Worm (Caenorhabditis elegans): ENCODE measurements around the gene sra-3.

The sra-3 gene

DNA sequence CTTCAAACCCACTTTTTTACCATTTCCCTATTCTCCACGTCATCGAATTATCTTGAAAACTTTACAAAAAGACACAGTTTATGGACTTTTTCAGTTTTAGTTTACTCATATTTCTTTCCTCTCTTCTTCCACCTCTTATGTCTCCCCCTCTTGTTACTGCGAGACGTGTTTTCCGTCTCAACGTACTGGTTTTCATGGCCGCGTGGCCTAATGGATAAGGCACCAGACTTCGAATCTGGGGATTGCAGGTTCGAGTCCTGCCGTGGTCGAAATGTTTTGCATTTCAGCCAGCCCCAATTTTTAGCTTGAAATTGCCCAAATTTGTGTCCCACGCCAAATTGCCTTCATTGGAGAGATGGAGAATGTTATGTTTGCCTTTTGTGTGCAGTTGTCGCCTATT lies 25.4 kb upstream of the sra-3 start:
- TF ChIP-seq lag-1 (GFP tag; IDR thresholded peaks at IDR 0.05): no peak
- 0 out of 2 replicates have a peak, but pooled peaks have one; percentile 68 for TF ChIP-seq madf-3 (GFP tag; IDR thresholded peaks at IDR 0.05)
- 0 out of 2 replicates have a peak, but pooled peaks have one; percentile 57 for TF ChIP-seq bed-1 (GFP tag; IDR thresholded peaks at IDR 0.05)
- peak; percentile 83 for TF ChIP-seq F52B5.7 (tag; optimal IDR thresholded peaks at IDR 0.05)
- no peak for TF ChIP-seq unc-62 (GFP tag; optimal IDR thresholded peaks at IDR 0.05)
- TF ChIP-seq gei-17 (GFP tag; optimal IDR thresholded peaks at IDR 0.05): no peak
- TF ChIP-seq madf-10 (tag; optimal IDR thresholded peaks at IDR 0.05): peak; percentile 53
- TF ChIP-seq mes-4 (tag; optimal IDR thresholded peaks at IDR 0.05): peak; percentile 58
- TF ChIP-seq rpc-1 (optimal IDR thresholded peaks at IDR 0.05): peak; percentile 83
- peak; percentile 95 for TF ChIP-seq rpc-1 (tag; optimal IDR thresholded peaks at IDR 0.05)
- TF ChIP-seq tbp1 (GFP tag; optimal IDR thresholded peaks at IDR 0.05): peak; percentile 98
- peak; percentile 93 for TF ChIP-seq B0261.1 (tag; optimal IDR thresholded peaks at IDR 0.05)
- TF ChIP-seq ceh-91 (GFP tag; IDR thresholded peaks at IDR 0.05): no peak
- 0 out of 2 replicates have a peak, but pooled peaks have one; percentile 17 for TF ChIP-seq C06A6.2 (GFP tag; conservative IDR thresholded peaks at IDR 0.05)
- TF ChIP-seq lin-35 (GFP tag; optimal IDR thresholded peaks at IDR 0.05): peak in 1 of 3 experiments; percentile 3
- TF ChIP-seq F10E7.11 (tag; optimal IDR thresholded peaks at IDR 0.05): no peak
- no peak for TF ChIP-seq hsf-1 (GFP tag; IDR thresholded peaks at IDR 0.05)
- peak; percentile 0 for TF ChIP-seq dpl-1 (GFP tag; optimal IDR thresholded peaks at IDR 0.05)
- TF ChIP-seq rcor-1 (GFP tag; IDR thresholded peaks at IDR 0.05): peak; percentile 72
- TF ChIP-seq let-607 (tag; optimal IDR thresholded peaks at IDR 0.05): peak in 1 of 2 experiments; percentile 48
- no peak for TF ChIP-seq aptf-3 (GFP tag; IDR thresholded peaks at IDR 0.05)
- TF ChIP-seq mcd-1 (GFP tag; IDR thresholded peaks at IDR 0.05): peak; percentile 63
- TF ChIP-seq egl-44 (GFP tag; IDR thresholded peaks at IDR 0.05): peak; percentile 79
- TF ChIP-seq hrde-1 (tag; optimal IDR thresholded peaks at IDR 0.05; ENCODE audit: borderline replicate concordance): peak; percentile 68
- TF ChIP-seq ztf-6 (GFP tag; IDR thresholded peaks at IDR 0.05): peak; percentile 16; the same call in 1 of the 2 replicates
- TF ChIP-seq C17E4.6 (GFP tag; IDR thresholded peaks at IDR 0.05): peak; percentile 49; the same call in 1 of the 2 replicates
- 0 out of 2 replicates have a peak, but pooled peaks have one; percentile 65 for TF ChIP-seq aptf-2 (GFP tag; conservative IDR thresholded peaks at IDR 0.05)
- TF ChIP-seq hlh-26 (GFP tag; conservative IDR thresholded peaks at IDR 0.05): no peak
- TF ChIP-seq ceh-27 (GFP tag; optimal IDR thresholded peaks at IDR 0.05): peak; percentile 79
- peak; percentile 53 for TF ChIP-seq lsl-1 (GFP tag; optimal IDR thresholded peaks at IDR 0.05)
- TF ChIP-seq dox-1 (GFP tag; IDR thresholded peaks at IDR 0.05): peak; percentile 83
- TF ChIP-seq cebp-2 (GFP tag; IDR thresholded peaks at IDR 0.05): peak; percentile 69; the same call in 1 of the 2 replicates
- peak; percentile 72 for TF ChIP-seq ztf-18 (tag; optimal IDR thresholded peaks at IDR 0.05)
- no peak for TF ChIP-seq lsy-27 (tag; optimal IDR thresholded peaks at IDR 0.05; ENCODE audit: borderline replicate concordance, insufficient read depth)
- no peak for TF ChIP-seq nfya-2 (GFP tag; IDR thresholded peaks at IDR 0.05)
- 0 out of 2 replicates have a peak, but pooled peaks have one; percentile 62 for TF ChIP-seq ekl-4 (GFP tag; IDR thresholded peaks at IDR 0.05)
- TF ChIP-seq T26A5.8 (tag; optimal IDR thresholded peaks at IDR 0.05): peak; percentile 62
- no peak for TF ChIP-seq ceh-79 (tag; optimal IDR thresholded peaks at IDR 0.05)
- peak; percentile 90 for TF ChIP-seq nhr-90 (tag; optimal IDR thresholded peaks at IDR 0.05)
- no peak for TF ChIP-seq tbx-9 (tag; optimal IDR thresholded peaks at IDR 0.05; ENCODE audit: borderline replicate concordance)
- peak; percentile 90 for TF ChIP-seq F57A8.1 (GFP tag; optimal IDR thresholded peaks at IDR 0.05)
- TF ChIP-seq B0336.3 (GFP tag; IDR thresholded peaks at IDR 0.05): peak; percentile 50; the same call in 1 of the 2 replicates
- TF ChIP-seq nhr-120 (GFP tag; IDR thresholded peaks at IDR 0.05): 0 out of 2 replicates have a peak, but pooled peaks have one; percentile 81
- TF ChIP-seq ZK185.1 (tag; optimal IDR thresholded peaks at IDR 0.05; ENCODE audit: poor library complexity, severe bottlenecking): peak; percentile 56
- TF ChIP-seq B0035.1 (tag; optimal IDR thresholded peaks at IDR 0.05): peak; percentile 32
- TF ChIP-seq ets-4 (GFP tag; optimal IDR thresholded peaks at IDR 0.05): no peak
- TF ChIP-seq nhr-80 (tag; optimal IDR thresholded peaks at IDR 0.05): peak; percentile 31
- TF ChIP-seq egl-18 (GFP tag; IDR thresholded peaks at IDR 0.05): no peak

All from whole organism, young adult.